Worm (Caenorhabditis elegans): ENCODE data around the gene C01B10.6.

The C01B10.6 gene

DNA sequence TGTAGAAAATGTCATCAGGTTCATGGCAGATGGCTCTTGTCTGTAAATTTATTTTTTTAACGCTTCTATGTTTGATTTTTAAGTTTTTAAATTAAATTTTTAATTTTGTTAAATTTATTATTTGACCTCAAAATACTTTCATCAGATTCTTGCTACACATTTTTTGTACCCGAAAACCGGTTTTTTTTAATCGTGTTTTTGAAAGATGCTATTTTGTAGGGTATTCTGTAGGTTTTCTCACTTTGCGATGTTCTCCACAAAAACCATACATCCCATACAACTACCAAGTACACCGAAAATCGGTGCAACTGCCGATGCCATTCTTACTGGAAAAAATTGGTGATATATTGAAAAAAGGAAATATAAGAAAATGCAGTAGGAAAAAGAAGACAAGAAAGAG is 34.1 kb upstream of the C01B10.6 start, which contains the start of gene nstp-2:
Gene nstp-2, minus strand, starts transcription at position 326 of the 400 bp plus-strand sequence.
- TF ChIP-seq D2030.7 (GFP tag; IDR thresholded peaks at IDR 0.05) (no peak), F37B4.10 (GFP tag; IDR thresholded peaks at IDR 0.05) (no peak), madf-3 (GFP tag; IDR thresholded peaks at IDR 0.05) (no peak), egrh-3 (GFP tag; IDR thresholded peaks at IDR 0.05) (no peak), cebp-2 (GFP tag; IDR thresholded peaks at IDR 0.05) (no peak), mel-28 (tag; optimal IDR thresholded peaks at IDR 0.05; ENCODE audit: borderline replicate concordance) (no peak), F57C9.4 (tag; optimal IDR thresholded peaks at IDR 0.05) (no peak), rcor-1 (GFP tag; IDR thresholded peaks at IDR 0.05) (no peak), xnd-1 (tag; optimal IDR thresholded peaks at IDR 0.05) (no peak), ztf-25 (GFP tag; IDR thresholded peaks at IDR 0.05) (no peak), nhr-90 (tag; optimal IDR thresholded peaks at IDR 0.05) (no peak), atf-7 (tag; optimal IDR thresholded peaks at IDR 0.05) (no peak)

DNA sequence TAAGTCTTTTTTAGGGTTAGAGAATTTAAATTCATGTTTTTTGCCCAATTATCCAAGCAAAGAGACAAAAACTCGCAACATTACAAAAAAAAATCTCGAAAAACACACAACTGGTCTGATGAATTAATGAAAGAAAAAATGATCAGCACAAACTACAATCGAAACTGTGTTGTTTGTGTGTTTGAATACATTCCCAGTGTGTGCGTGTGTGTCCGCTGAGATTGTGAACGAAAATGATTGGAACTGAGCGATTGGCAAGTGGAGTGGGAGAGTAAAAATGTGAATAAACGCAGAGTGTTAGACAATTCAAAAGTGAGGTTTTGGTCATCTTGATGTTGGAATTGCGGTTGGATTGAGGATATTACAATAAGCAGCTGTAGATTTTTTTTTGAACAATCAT is 33.4 kb upstream of the C01B10.6 start:
- TF ChIP-seq B0261.1 (tag; optimal IDR thresholded peaks at IDR 0.05): no peak
- no peak for TF ChIP-seq cebp-1 (GFP tag; IDR thresholded peaks at IDR 0.05)
- peak; percentile 5 for TF ChIP-seq cebp-1 (tag; optimal IDR thresholded peaks at IDR 0.05)

DNA sequence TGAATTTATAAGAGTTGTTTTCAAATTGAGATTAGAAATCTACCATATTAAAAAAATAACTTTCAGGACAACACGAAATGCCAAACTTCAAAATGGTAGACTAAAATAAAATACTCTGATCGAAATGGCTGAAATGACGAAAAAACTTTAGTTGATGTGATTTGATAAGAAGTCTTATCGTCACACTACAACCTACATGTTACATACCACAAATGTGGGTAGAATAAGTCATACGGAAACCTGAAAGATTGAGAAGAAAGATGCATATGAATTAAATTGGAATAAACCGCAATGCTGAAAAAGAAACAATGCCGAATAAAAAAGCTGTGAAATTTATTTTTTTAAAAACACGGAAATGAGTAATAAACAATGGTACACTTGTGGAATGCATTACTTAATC is 32.9 kb upstream of the C01B10.6 start:
- TF ChIP-seq rec-8 (tag; optimal IDR thresholded peaks at IDR 0.05) (no peak), nhr-80 (tag; optimal IDR thresholded peaks at IDR 0.05) (peak; percentile 6)

DNA sequence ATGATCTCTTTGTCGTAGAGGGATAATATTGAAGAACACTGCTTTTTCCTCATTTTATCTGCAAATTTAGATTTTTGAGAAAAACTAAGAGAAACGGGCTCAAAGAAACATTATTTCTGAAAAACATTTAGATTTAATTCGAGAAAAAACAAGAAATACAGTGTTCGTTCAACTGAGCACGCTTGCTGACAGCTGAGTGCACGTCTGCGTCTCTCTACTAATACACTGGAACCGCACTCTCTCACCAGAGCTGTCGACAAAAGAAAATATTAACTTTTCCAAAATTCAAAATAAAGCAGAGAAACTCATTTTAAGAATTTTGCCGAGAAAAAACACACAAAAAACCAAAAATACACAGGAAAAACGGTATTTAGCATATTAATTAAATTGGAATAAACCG is 26.7 kb upstream of the C01B10.6 start, which contains the start of gene drh-1:
Gene drh-1, minus strand, starts transcription at position 58 of the 400 bp plus-strand sequence.
- TF ChIP-seq mel-28 (tag; optimal IDR thresholded peaks at IDR 0.05; ENCODE audit: borderline replicate concordance) (no peak), hmg-1.2 (GFP tag; IDR thresholded peaks at IDR 0.05) (peak; percentile 100), aptf-2 (GFP tag; conservative IDR thresholded peaks at IDR 0.05) (no peak), bed-1 (GFP tag; IDR thresholded peaks at IDR 0.05) (no peak), F22D6.2 (tag; optimal IDR thresholded peaks at IDR 0.05) (no peak), dpff-1 (tag; optimal IDR thresholded peaks at IDR 0.05) (no peak), attf-5 (GFP tag; optimal IDR thresholded peaks at IDR 0.05) (peak; percentile 27), fkh-3 (tag; optimal IDR thresholded peaks at IDR 0.05) (no peak), B0261.1 (tag; optimal IDR thresholded peaks at IDR 0.05) (no peak), rcor-1 (GFP tag; IDR thresholded peaks at IDR 0.05) (no peak), die-1 (tag; optimal IDR thresholded peaks at IDR 0.05) (no peak), snpc-3.4 (tag; optimal IDR thresholded peaks at IDR 0.05) (no peak), rpc-1 (optimal IDR thresholded peaks at IDR 0.05) (no peak), rpc-1 (tag; optimal IDR thresholded peaks at IDR 0.05) (no peak), ceh-40 (GFP tag; IDR thresholded peaks at IDR 0.05) (no peak), mxl-1 (tag; optimal IDR thresholded peaks at IDR 0.05) (no peak), B0019.2 (GFP tag; conservative IDR thresholded peaks at IDR 0.05) (no peak), pha-4 (tag; optimal IDR thresholded peaks at IDR 0.05) (no peak), T07F8.4 (tag; optimal IDR thresholded peaks at IDR 0.05) (no peak), athp-1 (tag; optimal IDR thresholded peaks at IDR 0.05) (no peak), F52B5.7 (tag; optimal IDR thresholded peaks at IDR 0.05) (no peak), lin-54 (GFP tag; optimal IDR thresholded peaks at IDR 0.05) (no peak), ekl-4 (GFP tag; IDR thresholded peaks at IDR 0.05) (no peak), lin-35 (GFP tag; optimal IDR thresholded peaks at IDR 0.05) (no peak), nhr-80 (tag; optimal IDR thresholded peaks at IDR 0.05) (no peak), attf-6 (GFP tag; IDR thresholded peaks at IDR 0.05) (no peak), cebp-2 (GFP tag; IDR thresholded peaks at IDR 0.05) (no peak), F37B4.10 (GFP tag; IDR thresholded peaks at IDR 0.05) (no peak), him-1 (tag; optimal IDR thresholded peaks at IDR 0.05) (no peak), madf-10 (tag; optimal IDR thresholded peaks at IDR 0.05) (no peak), ceh-58 (GFP tag; IDR thresholded peaks at IDR 0.05) (no peak), dox-1 (GFP tag; IDR thresholded peaks at IDR 0.05) (no peak), F10E7.11 (tag; optimal IDR thresholded peaks at IDR 0.05) (no peak), ceh-100 (GFP tag; IDR thresholded peaks at IDR 0.05) (no peak), zim-3 (tag; optimal IDR thresholded peaks at IDR 0.05) (no peak)

Data from whole organism, young adult.